Worm (Caenorhabditis elegans) whole organism, late embryonic: ENCODE results near the gene str-141.

Experiments
- C38D4.7 ChIP-seq: fragments of 200-800 bp; sonication (Bioruptor generic); optimal IDR thresholded peaks from 2 replicates; lab custom pipeline; 2018; ENCODE audit warnings: mild to moderate bottlenecking, missing genetic modification characterization, moderate library complexity, missing compliant biosample characterization
- T23F11.4 ChIP-seq: fragments of 200-800 bp; sonication (Bioruptor generic); optimal IDR thresholded peaks from 2 replicates; lab custom pipeline; 2018; ENCODE audit warnings: mild to moderate bottlenecking, missing genetic modification characterization, missing compliant biosample characterization
- ama-1 ChIP-seq: fragments of 150-350 bp; optimal IDR thresholded peaks from 2 replicates; lab custom pipeline; 2014
- ceh-22 ChIP-seq: sonication (generic microtip); optimal IDR thresholded peaks from 2 replicates; lab custom pipeline; 2017; ENCODE audit warnings: missing biosample characterization, missing genetic modification characterization
- elt-2 ChIP-seq: sonication (generic microtip); optimal IDR thresholded peaks from 2 replicates; lab custom pipeline; 2016; ENCODE audit warnings: missing genetic modification reagents, missing genetic modification characterization, missing compliant biosample characterization
- ets-4 ChIP-seq: sonication (generic microtip); optimal IDR thresholded peaks from 2 replicates; lab custom pipeline; 2016; ENCODE audit warnings: missing genetic modification characterization, missing compliant biosample characterization
- fkh-10 ChIP-seq: fragments of 150-350 bp; optimal IDR thresholded peaks from 2 replicates; lab custom pipeline; 2014; ENCODE audit warnings: missing biosample characterization, missing genetic modification reagents, missing genetic modification characterization
- hlh-8 ChIP-seq: sonication (generic microtip); optimal IDR thresholded peaks from 2 replicates; lab custom pipeline; 2016; ENCODE audit warnings: missing genotype, missing genetic modification characterization, missing compliant biosample characterization
- madf-2 ChIP-seq: sonication (generic microtip); optimal IDR thresholded peaks from 2 replicates; lab custom pipeline; 2017; ENCODE audit warnings: missing genetic modification characterization, missing compliant biosample characterization
- nhr-11 ChIP-seq: fragments of 150-350 bp; optimal IDR thresholded peaks from 2 replicates; lab custom pipeline; 2014; ENCODE audit warnings: missing biosample characterization, missing genetic modification characterization
- odd-2 ChIP-seq: sonication (generic microtip); optimal IDR thresholded peaks from 2 replicates; lab custom pipeline; 2017; ENCODE audit warnings: antibody characterized with exemption, mild to moderate bottlenecking, missing genetic modification characterization, missing compliant biosample characterization
- sdc-2 ChIP-seq: sonication (generic microtip); optimal IDR thresholded peaks from 2 replicates; lab custom pipeline; 2016; ENCODE audit warnings: missing genotype, missing genetic modification characterization, missing compliant biosample characterization
- unc-42 ChIP-seq: sonication (generic microtip); optimal IDR thresholded peaks from 2 replicates; lab custom pipeline; 2016; ENCODE audit warnings: missing genotype, missing genetic modification characterization, missing compliant biosample characterization
- unc-55 ChIP-seq: sonication (generic microtip); optimal IDR thresholded peaks from 2 replicates; lab custom pipeline; 2017; ENCODE audit warnings: missing biosample characterization, missing genetic modification reagents, missing genetic modification characterization

- TF ChIP-seq ceh-22 (tag; lab: Kevin White, UChicago) = no peak
- no peak for TF ChIP-seq elt-2
- TF ChIP-seq unc-55 = no peak
- TF ChIP-seq T23F11.4 (GFP tag; lab: Kevin White, UChicago) = no peak
- TF ChIP-seq hlh-8 (tag; lab: Kevin White, UChicago) = no peak
- TF ChIP-seq ets-4 (tag; lab: Kevin White, UChicago) = no peak
- no peak for TF ChIP-seq fkh-10 (GFP tag; lab: Kevin White, UChicago)
- TF ChIP-seq ama-1 (lab: Kevin White, UChicago) = no peak
- TF ChIP-seq nhr-11 (tag; lab: Kevin White, UChicago) = no peak
- no peak for TF ChIP-seq madf-2 (tag; lab: Kevin White, UChicago)
- no peak for TF ChIP-seq unc-42
- TF ChIP-seq C38D4.7 (GFP tag; lab: Kevin White, UChicago) = no peak
- no peak for TF ChIP-seq odd-2
- no peak for TF ChIP-seq sdc-2
Observed at ce11 chrV:11321719-11322118, 1.9 kb downstream of the str-141 start, which contains the start of gene F47G9.4.
